Worm (Caenorhabditis elegans) whole organism, L2 larva: ENCODE measurements around the gene ceh-27.

Experiments used
- C34F6.9 ChIP-seq: fragments of 150-350 bp; optimal IDR thresholded peaks from 2 replicates; lab custom pipeline; 2014; ENCODE audit warnings: missing biosample characterization, missing genetic modification characterization
- F13H6.1 ChIP-seq: sonication (generic microtip); optimal IDR thresholded peaks from 2 replicates; lab custom pipeline; 2016; ENCODE audit warnings: missing genetic modification characterization, missing compliant biosample characterization
- ZK546.5 ChIP-seq: sonication (generic microtip); optimal IDR thresholded peaks from 2 replicates; lab custom pipeline; 2017; ENCODE audit warnings: missing biosample characterization, missing genetic modification characterization
- alr-1 ChIP-seq: fragments of 150-350 bp; optimal IDR thresholded peaks from 2 replicates; lab custom pipeline; 2014; ENCODE audit warnings: missing biosample characterization, missing genetic modification characterization
- ama-1 ChIP-seq: fragments of 150-350 bp; optimal IDR thresholded peaks from 2 replicates; lab custom pipeline; 2018; ENCODE audit warnings: inconsistent platforms
- blmp-1 ChIP-seq: sonication (generic microtip); optimal IDR thresholded peaks from 2 replicates; lab custom pipeline; 2017; ENCODE audit warnings: missing genetic modification characterization, mild to moderate bottlenecking, missing compliant biosample characterization, antibody characterized with exemption, moderate library complexity; ENCODE audit not compliant: insufficient read depth
- ceh-16 ChIP-seq: fragments of 150-350 bp; optimal IDR thresholded peaks from 2 replicates; lab custom pipeline; 2014; ENCODE audit warnings: missing biosample characterization, missing genetic modification characterization
- ceh-82 ChIP-seq: fragments of 150-350 bp; optimal IDR thresholded peaks from 2 replicates; lab custom pipeline; 2014; ENCODE audit warnings: missing biosample characterization, missing genetic modification characterization
- crh-2 ChIP-seq: sonication (generic microtip); optimal IDR thresholded peaks from 2 replicates; lab custom pipeline; 2017; ENCODE audit warnings: missing biosample characterization, missing genetic modification characterization
- dmd-4 ChIP-seq: sonication (generic microtip); optimal IDR thresholded peaks from 2 replicates; lab custom pipeline; 2017; ENCODE audit warnings: missing biosample characterization, missing genetic modification characterization
- elt-3 ChIP-seq: sonication (generic microtip); optimal IDR thresholded peaks from 2 replicates; lab custom pipeline; 2017; ENCODE audit warnings: missing biosample characterization, missing genetic modification characterization
- fos-1 ChIP-seq: fragments of 150-350 bp; optimal IDR thresholded peaks from 2 replicates; lab custom pipeline; 2014; ENCODE audit warnings: missing biosample characterization, missing genetic modification characterization
- lin-11 ChIP-seq: fragments of 150-350 bp; sonication (generic microtip); optimal IDR thresholded peaks from 2 replicates; lab custom pipeline; 2014; ENCODE audit warnings: missing biosample characterization, missing genetic modification characterization, inconsistent platforms, mixed read lengths
- lin-13 ChIP-seq: fragments of 150-350 bp; optimal IDR thresholded peaks from 2 replicates; lab custom pipeline; 2014; ENCODE audit warnings: missing biosample characterization, missing genetic modification reagents, missing genetic modification characterization
- lin-39 ChIP-seq: fragments of 150-350 bp; optimal IDR thresholded peaks from 2 replicates; lab custom pipeline; 2014; ENCODE audit warnings: missing biosample characterization, missing genetic modification reagents, missing genetic modification characterization
- lsy-2 ChIP-seq, 2 experiments: fragments of 150-350 bp in 1 of 2; sonication (generic microtip) in 1 of 2; optimal IDR thresholded peaks; 2 replicates each; lab custom pipeline; 2014 to 2017; ENCODE audit warnings: missing biosample characterization in 2 of 2, missing genetic modification characterization in 2 of 2
- mbf-1 ChIP-seq: sonication (generic microtip); optimal IDR thresholded peaks from 2 replicates; lab custom pipeline; 2017; ENCODE audit warnings: missing biosample characterization, missing genetic modification characterization
- mdl-1 ChIP-seq, 2 experiments: fragments of 150-350 bp in 1 of 2; sonication (generic microtip) in 1 of 2; optimal IDR thresholded peaks; 2 replicates each; lab custom pipeline; 2017; ENCODE audit warnings: missing biosample characterization in 2 of 2, missing genetic modification characterization in 2 of 2
- nhr-10 ChIP-seq: sonication (generic microtip); optimal IDR thresholded peaks from 2 replicates; lab custom pipeline; 2017; ENCODE audit warnings: missing biosample characterization, missing genetic modification characterization
- nhr-11 ChIP-seq: fragments of 150-350 bp; optimal IDR thresholded peaks from 2 replicates; lab custom pipeline; 2014; ENCODE audit warnings: missing biosample characterization, missing genetic modification characterization
- nhr-12 ChIP-seq: fragments of 150-350 bp; optimal IDR thresholded peaks from 2 replicates; lab custom pipeline; 2014; ENCODE audit warnings: missing biosample characterization, missing genetic modification characterization
- nhr-129 ChIP-seq: fragments of 150-350 bp; optimal IDR thresholded peaks from 2 replicates; lab custom pipeline; 2014; ENCODE audit warnings: missing biosample characterization, missing genetic modification characterization
- nhr-23 ChIP-seq: fragments of 150-350 bp; optimal IDR thresholded peaks from 2 replicates; lab custom pipeline; 2014; ENCODE audit warnings: missing biosample characterization, missing genetic modification reagents, missing genetic modification characterization
- nhr-25 ChIP-seq: fragments of 150-350 bp; sonication (generic microtip); optimal IDR thresholded peaks from 3 replicates; lab custom pipeline; 2014; ENCODE audit warnings: missing biosample characterization, missing genetic modification characterization
- nhr-6 ChIP-seq: fragments of 150-350 bp; optimal IDR thresholded peaks from 2 replicates; lab custom pipeline; 2014; ENCODE audit warnings: missing biosample characterization, missing genetic modification characterization
- nhr-77 ChIP-seq: fragments of 150-350 bp; optimal IDR thresholded peaks from 2 replicates; lab custom pipeline; 2014; ENCODE audit warnings: missing biosample characterization, missing genetic modification characterization
- sem-4 ChIP-seq: fragments of 150-350 bp; optimal IDR thresholded peaks from 2 replicates; lab custom pipeline; 2014; ENCODE audit warnings: missing biosample characterization, missing genetic modification reagents, missing genetic modification characterization
- skn-1 ChIP-seq: sonication (generic microtip); optimal IDR thresholded peaks from 2 replicates; lab custom pipeline; 2017; ENCODE audit warnings: missing biosample characterization, missing genetic modification characterization
- sma-3 ChIP-seq: sonication (generic microtip); optimal IDR thresholded peaks from 2 replicates; lab custom pipeline; 2016; ENCODE audit warnings: missing genetic modification reagents, missing genetic modification characterization, missing compliant biosample characterization
- sma-9 ChIP-seq, 2 experiments: fragments of 150-350 bp in 1 of 2; sonication (generic microtip) in 1 of 2; optimal IDR thresholded peaks; 2 replicates each; lab custom pipeline; 2014 to 2016; ENCODE audit warnings: missing genetic modification characterization in 2 of 2, mild to moderate bottlenecking in 1 of 2, missing biosample characterization in 1 of 2, missing compliant biosample characterization in 1 of 2, missing genetic modification reagents in 1 of 2, moderate library complexity in 1 of 2
- snpc-4 ChIP-seq: fragments of 150-350 bp; optimal IDR thresholded peaks from 2 replicates; lab custom pipeline; 2014; ENCODE audit warnings: missing biosample characterization, missing genetic modification characterization
- unc-39 ChIP-seq: fragments of 150-350 bp; optimal IDR thresholded peaks from 2 replicates; lab custom pipeline; 2014; ENCODE audit warnings: missing biosample characterization, missing genetic modification characterization
- unc-55 ChIP-seq: fragments of 150-350 bp; sonication (generic microtip); optimal IDR thresholded peaks from 3 replicates; lab custom pipeline; 2014; ENCODE audit warnings: missing biosample characterization, missing genetic modification reagents, missing genetic modification characterization
- unc-62 ChIP-seq: fragments of 150-350 bp; optimal IDR thresholded peaks from 2 replicates; lab custom pipeline; 2014; ENCODE audit warnings: missing biosample characterization, missing genetic modification reagents, missing genetic modification characterization
- zag-1 ChIP-seq: fragments of 150-350 bp; optimal IDR thresholded peaks from 2 replicates; lab custom pipeline; 2014; ENCODE audit warnings: missing biosample characterization, missing genetic modification characterization
- ztf-1 ChIP-seq: fragments of 200-800 bp; sonication (Bioruptor generic); conservative IDR thresholded peaks from 2 replicates; pipeline ENCODE4 v1.3.6; 2022; ENCODE audit warnings: missing genetic modification characterization, missing compliant biosample characterization
- ztf-11 ChIP-seq: sonication (generic microtip); optimal IDR thresholded peaks from 2 replicates; lab custom pipeline; 2017; ENCODE audit warnings: missing biosample characterization, missing genetic modification characterization
- ztf-4 ChIP-seq: fragments of 150-350 bp; optimal IDR thresholded peaks from 2 replicates; lab custom pipeline; 2014; ENCODE audit warnings: missing biosample characterization, missing genetic modification characterization

The ceh-27 gene

ce11 chrV:11664875-11665384 lies at the start of gene ceh-27:
ceh-27 (minus strand) TSS chrV:11665102.
- no peak for TF ChIP-seq blmp-1 (tag; lab: Kevin White, UChicago)
- no peak for TF ChIP-seq skn-1 (tag; lab: Kevin White, UChicago)
- TF ChIP-seq nhr-12 (tag; lab: Kevin White, UChicago), result no peak
- TF ChIP-seq C34F6.9 (tag; lab: Kevin White, UChicago), result no peak

ce11 chrV:11711751-11712150 lies 46.8 kb upstream of the ceh-27 start:
- TF ChIP-seq sem-4 (tag; lab: Kevin White, UChicago) (no peak), nhr-23 (tag; lab: Kevin White, UChicago) (no peak), lsy-2 (tag; optimal IDR thresholded peaks at IDR 0.05; lab: Kevin White, UChicago) (no peak), sma-3 (GFP tag; lab: Kevin White, UChicago) (no peak), nhr-25 (tag; lab: Kevin White, UChicago) (no peak), mdl-1 (tag; optimal IDR thresholded peaks at IDR 0.05; lab: Kevin White, UChicago) (no peak), skn-1 (tag; lab: Kevin White, UChicago) (no peak), elt-3 (tag; lab: Kevin White, UChicago) (no peak), ztf-4 (no peak), ceh-82 (no peak), nhr-11 (tag; lab: Kevin White, UChicago) (no peak), fos-1 (tag; lab: Kevin White, UChicago) (no peak), ztf-1 (GFP tag; lab: Robert Waterston, UW) (no peak), unc-39 (tag; lab: Kevin White, UChicago) (no peak), alr-1 (tag; lab: Kevin White, UChicago) (no peak), blmp-1 (tag; lab: Kevin White, UChicago) (no peak)

ce11 chrV:11706353-11706752 lies 41.5 kb upstream of the ceh-27 start:
- TF ChIP-seq sma-9 (GFP tag; optimal IDR thresholded peaks at IDR 0.05; lab: Kevin White, UChicago) (no peak), sma-9 (tag; optimal IDR thresholded peaks at IDR 0.05; lab: Kevin White, UChicago) (no peak), F13H6.1 (tag; lab: Kevin White, UChicago) (no peak), mbf-1 (tag; lab: Kevin White, UChicago) (no peak), nhr-10 (tag; lab: Kevin White, UChicago) (no peak), blmp-1 (tag; lab: Kevin White, UChicago) (no peak), nhr-77 (no peak), C34F6.9 (tag; lab: Kevin White, UChicago) (no peak), lin-11 (tag; lab: Kevin White, UChicago) (no peak), nhr-23 (tag; lab: Kevin White, UChicago) (no peak), mdl-1 (tag; optimal IDR thresholded peaks at IDR 0.05; lab: Kevin White, UChicago) (no peak), nhr-11 (tag; lab: Kevin White, UChicago) (no peak), nhr-6 (tag; lab: Kevin White, UChicago) (no peak)

ce11 chrV:11705399-11705798 lies 40.5 kb upstream of the ceh-27 start, which contains the start of gene ceh-32:
ceh-32 (minus strand) TSS chrV:11705400.
- no peak for TF ChIP-seq lin-13 (GFP tag; lab: Kevin White, UChicago)
- no peak for TF ChIP-seq sem-4 (tag; lab: Kevin White, UChicago)
- TF ChIP-seq ceh-16, result no peak
- no peak for TF ChIP-seq nhr-129 (tag; lab: Kevin White, UChicago)
- no peak for TF ChIP-seq sma-9 (GFP tag; optimal IDR thresholded peaks at IDR 0.05; lab: Kevin White, UChicago)
- TF ChIP-seq sma-9 (tag; optimal IDR thresholded peaks at IDR 0.05; lab: Kevin White, UChicago), result no peak
- TF ChIP-seq ztf-11, result no peak
- TF ChIP-seq lin-39 (tag; lab: Kevin White, UChicago), result no peak
- no peak for TF ChIP-seq nhr-6 (tag; lab: Kevin White, UChicago)
- TF ChIP-seq sma-3 (GFP tag; lab: Kevin White, UChicago), result no peak
- no peak for TF ChIP-seq lsy-2 (tag; optimal IDR thresholded peaks at IDR 0.05; lab: Kevin White, UChicago)
- TF ChIP-seq unc-39 (tag; lab: Kevin White, UChicago), result no peak
- no peak for TF ChIP-seq ceh-82
- TF ChIP-seq F13H6.1 (tag; lab: Kevin White, UChicago), result no peak
- TF ChIP-seq nhr-23 (tag; lab: Kevin White, UChicago), result no peak
- no peak for TF ChIP-seq ZK546.5 (tag; lab: Kevin White, UChicago)

- TF ChIP-seq F13H6.1 (tag; lab: Kevin White, UChicago), result no peak
- TF ChIP-seq unc-55 (GFP tag; lab: Kevin White, UChicago), result no peak
- TF ChIP-seq elt-3 (tag; lab: Kevin White, UChicago), result no peak
- no peak for TF ChIP-seq ZK546.5 (tag; lab: Kevin White, UChicago)
- no peak for TF ChIP-seq skn-1 (tag; lab: Kevin White, UChicago)
- TF ChIP-seq nhr-6 (tag; lab: Kevin White, UChicago), result no peak
- TF ChIP-seq mbf-1 (tag; lab: Kevin White, UChicago), result no peak
- TF ChIP-seq alr-1 (tag; lab: Kevin White, UChicago), result no peak
- TF ChIP-seq lin-39 (tag; lab: Kevin White, UChicago), result no peak
- TF ChIP-seq nhr-10 (tag; lab: Kevin White, UChicago), result no peak
- no peak for TF ChIP-seq nhr-77
- TF ChIP-seq zag-1, result no peak
- TF ChIP-seq dmd-4 (tag; lab: Kevin White, UChicago), result no peak
- no peak for TF ChIP-seq ztf-4
- no peak for TF ChIP-seq crh-2 (tag; lab: Kevin White, UChicago)
- no peak for TF ChIP-seq blmp-1 (tag; lab: Kevin White, UChicago)
- no peak for TF ChIP-seq snpc-4 (tag; lab: Kevin White, UChicago)
- no peak for TF ChIP-seq ama-1 (lab: Kevin White, UChicago)
- TF ChIP-seq ztf-11, result no peak
- TF ChIP-seq unc-62 (GFP tag; lab: Kevin White, UChicago), result no peak
Observed at ce11 chrV:11704658-11705057, 39.8 kb upstream of the ceh-27 start.
